Worm (Caenorhabditis elegans) whole organism, L4 larva: ENCODE data around the gene T12A7.6.
A peak's percentile ranks its signal among the peaks of the same experiment; 100 is the strongest.

Experiments
- F10B5.3 ChIP-seq: sonication (generic microtip); optimal IDR thresholded peaks from 2 replicates; lab custom pipeline; 2016; ENCODE audit warnings: mild to moderate bottlenecking, missing genetic modification characterization, missing compliant biosample characterization
- R02D3.7 ChIP-seq: fragments of 150-350 bp; sonication (generic microtip); optimal IDR thresholded peaks from 3 replicates; lab custom pipeline; 2014; ENCODE audit warnings: missing biosample characterization, missing genetic modification characterization
- Y105C5A.15 ChIP-seq: fragments of 200-800 bp; sonication (Bioruptor generic); IDR thresholded peaks from 2 replicates; pipeline ENCODE4 v1.3.6; 2022; ENCODE audit warnings: missing genetic modification characterization, missing compliant biosample characterization
- ama-1 ChIP-seq: fragments of 150-350 bp; optimal IDR thresholded peaks from 2 replicates; lab custom pipeline; 2014; ENCODE audit warnings: inconsistent platforms, mixed read lengths
- arid-1 ChIP-seq: fragments of 200-800 bp; sonication (Bioruptor generic); conservative IDR thresholded peaks from 2 replicates; pipeline ENCODE4 v1.3.6; 2022; ENCODE audit warnings: missing genetic modification reagents, missing genetic modification characterization, missing compliant biosample characterization
- ceh-28 ChIP-seq: fragments of 150-350 bp; optimal IDR thresholded peaks from 2 replicates; lab custom pipeline; 2014; ENCODE audit warnings: missing biosample characterization, missing genetic modification reagents, missing genetic modification characterization
- ces-1 ChIP-seq: fragments of 150-350 bp; sonication (generic microtip); optimal IDR thresholded peaks from 4 replicates; lab custom pipeline; 2014; ENCODE audit warnings: missing biosample characterization, missing genetic modification reagents, missing genetic modification characterization
- cey-2 ChIP-seq: sonication (generic microtip); optimal IDR thresholded peaks from 3 replicates; lab custom pipeline; 2017; ENCODE audit warnings: missing genetic modification characterization, mild to moderate bottlenecking, missing compliant biosample characterization, antibody characterized with exemption, borderline replicate concordance; ENCODE audit not compliant: insufficient read depth
- daf-16 ChIP-seq, 3 experiments: sonication (generic microtip); optimal IDR thresholded peaks; 2 replicates each; lab custom pipeline; 2016 to 2017; ENCODE audit warnings: missing genetic modification characterization in 3 of 3, missing genetic modification reagents in 3 of 3, mild to moderate bottlenecking in 2 of 3, missing compliant biosample characterization in 2 of 3, missing biosample characterization in 1 of 3, moderate library complexity in 1 of 3
- dmd-9 ChIP-seq: fragments of 200-800 bp; sonication (Bioruptor generic); IDR thresholded peaks from 2 replicates; pipeline ENCODE4 v1.3.6; 2022; ENCODE audit warnings: missing genetic modification reagents, missing genetic modification characterization, missing compliant biosample characterization
- dve-1 ChIP-seq: sonication (generic microtip); optimal IDR thresholded peaks from 2 replicates; lab custom pipeline; 2017; ENCODE audit warnings: antibody characterized with exemption, mild to moderate bottlenecking, missing genetic modification characterization, missing compliant biosample characterization; ENCODE audit not compliant: insufficient read depth
- egl-27 ChIP-seq: sonication (generic microtip); optimal IDR thresholded peaks from 3 replicates; lab custom pipeline; 2017; ENCODE audit warnings: missing biosample characterization, missing genetic modification reagents, missing genetic modification characterization
- egl-43 ChIP-seq: fragments of 200-800 bp; sonication (Bioruptor generic); IDR thresholded peaks from 2 replicates; pipeline ENCODE4 v1.3.6; 2022; ENCODE audit warnings: missing genetic modification reagents, missing genetic modification characterization, missing compliant biosample characterization
- fos-1 ChIP-seq: fragments of 150-350 bp; optimal IDR thresholded peaks from 2 replicates; lab custom pipeline; 2014; ENCODE audit warnings: missing biosample characterization, missing genetic modification characterization
- hlh-11 ChIP-seq: fragments of 200-800 bp; sonication (Bioruptor generic); optimal IDR thresholded peaks from 2 replicates; lab custom pipeline; 2018; ENCODE audit warnings: mild to moderate bottlenecking, missing genetic modification characterization, missing compliant biosample characterization
- jun-1 ChIP-seq: fragments of 150-350 bp; optimal IDR thresholded peaks from 2 replicates; lab custom pipeline; 2014; ENCODE audit warnings: missing biosample characterization, missing genetic modification reagents, missing genetic modification characterization
- lin-13 ChIP-seq: fragments of 150-350 bp; optimal IDR thresholded peaks from 2 replicates; lab custom pipeline; 2014; ENCODE audit warnings: missing biosample characterization, missing genetic modification reagents, missing genetic modification characterization
- lsy-2 ChIP-seq, 2 experiments: fragments of 150-350 bp in 1 of 2; sonication (generic microtip) in 1 of 2; optimal IDR thresholded peaks; 2 replicates each; lab custom pipeline; 2014 to 2017; ENCODE audit warnings: missing biosample characterization in 2 of 2, missing genetic modification characterization in 2 of 2
- madf-9 ChIP-seq: fragments of 200-800 bp; sonication (Bioruptor generic); conservative IDR thresholded peaks from 2 replicates; pipeline ENCODE4 v1.3.6; 2022; ENCODE audit warnings: missing genetic modification reagents, missing genetic modification characterization, missing compliant biosample characterization
- mes-2 ChIP-seq: sonication (generic microtip); optimal IDR thresholded peaks from 2 replicates; lab custom pipeline; 2016; ENCODE audit warnings: missing genotype, mild to moderate bottlenecking, missing genetic modification characterization, missing compliant biosample characterization; ENCODE audit not compliant: poor library complexity, severe bottlenecking
- nhr-11 ChIP-seq: fragments of 150-350 bp; optimal IDR thresholded peaks from 2 replicates; lab custom pipeline; 2014; ENCODE audit warnings: missing biosample characterization, missing genetic modification characterization
- nhr-25 ChIP-seq: sonication (generic microtip); optimal IDR thresholded peaks from 2 replicates; lab custom pipeline; 2017; ENCODE audit warnings: missing genetic modification characterization, mild to moderate bottlenecking, missing compliant biosample characterization, antibody characterized with exemption, moderate library complexity, borderline replicate concordance; ENCODE audit not compliant: insufficient read depth
- php-3 ChIP-seq: fragments of 200-800 bp; sonication (Bioruptor generic); IDR thresholded peaks from 2 replicates; pipeline ENCODE4 v1.3.6; 2022; ENCODE audit warnings: missing genetic modification reagents, missing genetic modification characterization, missing compliant biosample characterization
- skn-1 ChIP-seq: fragments of 150-350 bp; optimal IDR thresholded peaks from 2 replicates; lab custom pipeline; 2014; ENCODE audit warnings: missing biosample characterization, missing genetic modification characterization
- spr-3 ChIP-seq: fragments of 200-800 bp; sonication (Bioruptor generic); optimal IDR thresholded peaks from 2 replicates; lab custom pipeline; 2018; ENCODE audit warnings: mild to moderate bottlenecking, missing genetic modification characterization, missing compliant biosample characterization
- unc-62 ChIP-seq, 3 experiments: fragments of 150-350 bp in 1 of 3; sonication (generic microtip); optimal IDR thresholded peaks in 2 of 3; peaks in 1 of 3; 1 replicate in 1 of 3; 2 replicates in 2 of 3; lab custom pipeline; 2014 to 2017; ENCODE audit warnings: missing biosample characterization in 3 of 3, missing genetic modification characterization in 3 of 3, missing genetic modification reagents in 3 of 3, missing genotype in 1 of 3
- zfp-3 ChIP-seq: fragments of 200-800 bp; sonication (Bioruptor generic); conservative IDR thresholded peaks from 2 replicates; pipeline ENCODE4 v1.3.6; 2022; ENCODE audit warnings: missing genetic modification reagents, missing genetic modification characterization, missing compliant biosample characterization
- ztf-11 ChIP-seq: fragments of 150-350 bp; optimal IDR thresholded peaks from 2 replicates; lab custom pipeline; 2014; ENCODE audit warnings: missing biosample characterization, missing genetic modification characterization
- ztf-7 ChIP-seq: fragments of 150-350 bp; optimal IDR thresholded peaks from 2 replicates; lab custom pipeline; 2014; ENCODE audit warnings: missing biosample characterization, missing genetic modification characterization

The T12A7.6 gene

DNA sequence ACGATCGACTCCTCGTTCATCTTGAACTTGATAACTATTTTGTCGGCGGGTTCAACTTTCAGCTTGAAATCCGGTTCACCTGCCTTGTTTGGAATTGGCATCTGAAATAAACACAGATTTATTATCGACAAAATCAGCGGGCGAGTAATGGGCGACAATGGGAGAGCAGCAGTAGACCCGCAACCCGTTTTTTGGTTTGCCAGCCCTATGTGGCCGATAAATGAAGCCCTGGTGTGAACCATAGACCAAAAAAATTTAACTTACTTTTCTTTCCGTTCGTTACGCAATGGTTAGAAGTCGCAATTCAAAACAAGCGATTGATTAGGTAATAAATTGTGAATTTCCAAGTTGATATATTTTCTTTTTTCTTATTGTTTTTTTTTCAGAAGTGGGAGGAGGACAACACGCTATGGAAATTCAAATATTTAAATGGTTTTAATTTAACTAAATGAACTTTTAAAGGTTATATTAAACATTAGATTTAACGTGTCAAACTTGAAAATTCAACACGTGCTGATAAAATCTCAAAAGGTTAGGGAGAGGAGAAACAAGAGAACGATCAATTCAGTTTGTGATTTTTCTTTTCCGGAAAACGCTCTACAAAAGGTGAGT is 45.2 kb upstream of the T12A7.6 start, which contains the start of the genes T22B3.3 and alg-3:
TSS of gene T22B3.3 (minus strand) at position 101 of the 612 bp plus-strand sequence.
TSS of gene alg-3 (plus strand) at position 562 of the 612 bp plus-strand sequence.
- TF ChIP-seq F10B5.3 (tag; lab: Kevin White, UChicago) (no peak), php-3 (GFP tag; lab: Robert Waterston, UW) (no peak)

DNA sequence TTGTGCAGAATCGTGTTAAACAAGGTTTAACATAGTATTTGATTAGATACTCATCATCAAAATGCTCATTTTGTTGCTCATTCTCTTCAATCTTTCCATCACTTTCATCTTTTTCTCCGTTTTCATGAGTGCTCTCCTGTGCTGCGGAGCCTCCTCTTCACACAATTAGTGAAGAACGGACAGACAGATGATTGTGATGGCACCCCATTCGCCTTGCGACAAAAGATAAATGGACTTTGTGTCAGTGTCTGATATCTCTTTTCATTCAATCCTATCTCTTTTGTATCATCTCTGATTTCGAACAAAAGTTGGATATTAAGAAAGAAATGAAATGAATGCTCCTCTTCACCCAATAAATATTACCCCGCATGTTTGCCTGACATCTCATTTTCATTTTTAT is 38.7 kb upstream of the T12A7.6 start:
- TF ChIP-seq daf-16 (GFP tag; optimal IDR thresholded peaks at IDR 0.05; lab: Kevin White, UChicago) (peak in 1 of 2 experiments; percentile 22), daf-16 (tag; optimal IDR thresholded peaks at IDR 0.05; lab: Kevin White, UChicago) (no peak), egl-27 (tag; lab: Kevin White, UChicago) (no peak), hlh-11 (peak; percentile 9), lin-13 (GFP tag; lab: Kevin White, UChicago) (no peak), unc-62 (GFP tag; optimal IDR thresholded peaks at IDR 0.05 in 1 of 2; lab: Kevin White, UChicago) (peak in 1 of 2 experiments; percentile 49), unc-62 (tag; optimal IDR thresholded peaks at IDR 0.05; lab: Kevin White, UChicago) (no peak)

DNA sequence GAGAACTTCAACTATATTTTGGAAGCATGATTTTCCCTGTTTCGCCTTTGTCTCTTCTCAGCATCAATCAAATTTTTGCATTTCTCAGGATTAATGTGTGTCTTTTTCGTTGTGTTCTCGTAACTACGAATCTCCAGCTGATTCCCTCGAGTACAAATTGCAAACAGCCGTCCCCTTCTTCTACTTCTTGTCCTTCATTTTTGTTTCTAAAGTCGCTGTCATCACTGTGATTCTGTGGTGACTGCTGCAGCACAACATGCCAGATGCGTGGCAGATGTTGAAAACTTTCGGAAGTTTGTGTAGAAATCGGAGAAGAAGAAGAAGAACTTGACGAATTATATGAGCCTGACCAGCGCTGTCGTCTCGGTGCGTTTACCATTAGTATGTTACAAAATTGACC is 35.7 kb upstream of the T12A7.6 start:
- TF ChIP-seq R02D3.7 (tag; lab: Kevin White, UChicago) (no peak), Y105C5A.15 (GFP tag; lab: Robert Waterston, UW) (no peak)

DNA sequence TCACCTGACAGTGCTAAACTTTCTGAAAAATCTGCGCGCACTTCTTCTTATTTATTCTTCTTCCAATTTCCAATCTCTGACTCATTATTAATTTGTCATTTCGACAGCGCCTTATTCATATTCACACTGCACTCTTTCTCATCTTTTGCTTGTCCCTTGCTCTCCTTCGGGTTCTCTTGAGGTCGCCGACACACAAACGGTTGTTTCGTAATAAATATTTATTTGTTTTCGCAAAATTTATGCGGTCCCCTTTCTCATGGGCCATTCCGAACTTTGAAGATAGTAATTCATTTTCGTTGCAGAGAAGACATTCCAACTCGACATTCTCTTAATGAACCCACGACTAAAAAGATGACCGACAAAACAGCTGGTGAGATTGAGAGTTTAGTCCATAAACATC is 34.3 kb upstream of the T12A7.6 start, which contains the start of gene magi-1:
TSS of gene magi-1 (plus strand) at position 301 of the 400 bp plus-strand sequence.
- TF ChIP-seq spr-3 (GFP tag; lab: Kevin White, UChicago) (no peak), ztf-11 (tag; lab: Kevin White, UChicago) (no peak), dve-1 (tag; lab: Kevin White, UChicago) (no peak), nhr-25 (tag; lab: Kevin White, UChicago) (no peak), nhr-11 (no peak), arid-1 (GFP tag; lab: Robert Waterston, UW) (no peak), fos-1 (tag; lab: Kevin White, UChicago) (no peak), ztf-7 (tag; lab: Kevin White, UChicago) (no peak), cey-2 (tag; lab: Kevin White, UChicago) (no peak), skn-1 (tag; lab: Kevin White, UChicago) (no peak), jun-1 (tag; lab: Kevin White, UChicago) (no peak), mes-2 (no peak)

DNA sequence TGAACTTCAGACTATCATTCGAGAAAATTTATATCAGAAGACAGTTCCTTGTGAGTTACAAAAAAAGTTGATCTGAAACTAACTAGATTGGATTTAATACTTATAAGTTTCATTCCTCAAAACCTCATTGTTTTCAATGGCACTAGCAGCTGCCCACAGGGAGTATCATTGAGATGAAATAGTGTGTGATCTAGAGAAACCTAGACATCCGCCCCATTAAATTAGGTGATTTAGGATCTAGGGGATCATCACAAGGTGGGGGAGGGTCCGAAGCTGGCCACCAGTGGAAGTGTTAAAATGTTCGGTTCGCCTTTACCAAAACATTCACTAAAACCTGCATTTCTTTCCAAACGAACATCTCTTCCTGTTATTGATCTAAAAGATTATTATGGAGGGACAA is 32.6 kb upstream of the T12A7.6 start:
- peak; percentile 18 for TF ChIP-seq nhr-11
- TF ChIP-seq zfp-3 (GFP tag; lab: Robert Waterston, UW) = no peak
- no peak for TF ChIP-seq madf-9 (GFP tag; lab: Robert Waterston, UW)
- no peak for TF ChIP-seq dmd-9 (GFP tag; lab: Robert Waterston, UW)
- TF ChIP-seq ama-1 (lab: Kevin White, UChicago) = no peak

DNA sequence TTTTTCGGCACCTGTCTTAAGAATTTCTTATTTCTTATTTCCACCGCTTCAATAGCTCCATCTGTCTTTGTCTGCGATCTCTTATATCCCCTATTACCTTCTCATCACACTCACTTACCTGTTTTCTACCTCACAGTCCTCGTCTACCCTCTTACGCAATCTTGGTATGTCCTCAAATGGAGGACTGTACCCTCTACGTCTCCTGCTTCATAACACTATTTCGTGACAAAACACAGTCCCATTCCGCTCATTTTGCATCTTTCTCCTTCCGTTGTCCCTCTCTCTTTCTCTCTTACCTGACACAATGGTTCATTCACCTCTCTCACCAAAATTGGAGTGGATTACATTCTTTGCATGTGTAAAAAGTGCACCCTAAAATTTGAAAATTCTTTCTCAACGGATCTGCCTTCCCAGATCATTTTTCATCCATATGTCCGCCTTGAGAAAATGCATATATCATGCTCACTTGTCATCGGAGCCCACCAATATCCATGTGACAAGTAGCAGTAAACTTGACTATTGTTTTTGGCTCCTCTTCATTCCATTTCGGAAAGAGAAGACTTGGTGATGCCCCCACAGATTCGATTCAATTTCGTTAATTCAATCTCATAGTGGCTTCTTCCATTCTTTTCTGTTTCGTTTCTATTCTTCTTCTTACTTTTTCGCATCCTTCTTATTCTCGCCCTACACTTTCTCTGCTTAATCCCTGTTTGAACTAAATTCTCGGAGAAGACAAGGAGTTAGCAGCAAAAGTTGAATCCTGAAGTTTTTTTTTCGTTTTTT is 31.7 kb upstream of the T12A7.6 start:
- TF ChIP-seq lsy-2 (tag; optimal IDR thresholded peaks at IDR 0.05; lab: Kevin White, UChicago) (peak in 1 of 2 experiments; percentile 8), ceh-28 (no peak), ces-1 (GFP tag; lab: Kevin White, UChicago) (peak; percentile 23), egl-43 (GFP tag; lab: Robert Waterston, UW) (no peak), unc-62 (GFP tag; optimal IDR thresholded peaks at IDR 0.05 in 1 of 2; lab: Kevin White, UChicago) (no peak), unc-62 (tag; optimal IDR thresholded peaks at IDR 0.05; lab: Kevin White, UChicago) (no peak)
